Fruit fly (Drosophila melanogaster) whole organism, prepupa: ENCODE results near the gene CG31560.

ENCODE experiments used
- CG10631 ChIP-seq: fragments of 200-800 bp; sonication (Bioruptor generic); optimal IDR thresholded peaks from 2 replicates; lab custom pipeline; 2016; ENCODE audit warnings: missing biosample characterization, missing genetic modification characterization
- CG11762 ChIP-seq: fragments of 200-800 bp; sonication (Bioruptor generic); optimal IDR thresholded peaks from 3 replicates; lab custom pipeline; 2016; ENCODE audit warnings: missing biosample characterization, missing genetic modification characterization; ENCODE audit not compliant: insufficient read depth
- CG11902 ChIP-seq: fragments of 200-800 bp; sonication (Bioruptor generic); optimal IDR thresholded peaks from 3 replicates; lab custom pipeline; 2016; ENCODE audit warnings: missing biosample characterization, missing genetic modification characterization
- CG1621 ChIP-seq: fragments of 200-800 bp; sonication (Bioruptor generic); optimal IDR thresholded peaks from 3 replicates; lab custom pipeline; 2018; ENCODE audit warnings: missing biosample characterization, mild to moderate bottlenecking, missing genetic modification characterization
- CG16779 ChIP-seq: fragments of 200-800 bp; sonication (Bioruptor generic); optimal IDR thresholded peaks from 3 replicates; lab custom pipeline; 2017; ENCODE audit warnings: missing biosample characterization, mild to moderate bottlenecking, missing genetic modification characterization
- CG32006 ChIP-seq: fragments of 200-800 bp; sonication (Bioruptor generic); optimal IDR thresholded peaks from 3 replicates; lab custom pipeline; 2017; ENCODE audit warnings: missing biosample characterization, mild to moderate bottlenecking, missing genetic modification characterization
- CG34406 ChIP-seq: fragments of 200-800 bp; sonication (Bioruptor generic); optimal IDR thresholded peaks from 3 replicates; lab custom pipeline; 2016; ENCODE audit warnings: missing biosample characterization, missing genetic modification characterization
- CG6276 ChIP-seq: fragments of 200-800 bp; sonication (Bioruptor generic); optimal IDR thresholded peaks from 2 replicates; lab custom pipeline; 2017; ENCODE audit warnings: missing biosample characterization, mild to moderate bottlenecking, missing genetic modification characterization
- CG6792 ChIP-seq: fragments of 200-800 bp; sonication (Bioruptor generic); optimal IDR thresholded peaks from 3 replicates; lab custom pipeline; 2016; ENCODE audit warnings: missing biosample characterization, missing genetic modification characterization
- CG6808 ChIP-seq: fragments of 200-800 bp; sonication (Bioruptor generic); optimal IDR thresholded peaks from 3 replicates; lab custom pipeline; 2017; ENCODE audit warnings: missing biosample characterization, missing genetic modification characterization, mild to moderate bottlenecking, moderate library complexity, missing genetic modification reagents
- CG6854 ChIP-seq: fragments of 200-800 bp; sonication (Bioruptor generic); optimal IDR thresholded peaks from 2 replicates; lab custom pipeline; 2017; ENCODE audit warnings: missing biosample characterization, mild to moderate bottlenecking, missing genetic modification characterization
- CG8119 ChIP-seq: fragments of 200-800 bp; sonication (Bioruptor generic); IDR thresholded peaks from 3 replicates; pipeline ENCODE4 v1.3.6; 2022; ENCODE audit warnings: missing biosample characterization, missing genetic modification characterization
- CG8632 ChIP-seq: fragments of 200-800 bp; sonication (Bioruptor generic); optimal IDR thresholded peaks from 3 replicates; lab custom pipeline; 2016; ENCODE audit warnings: missing biosample characterization, missing genetic modification characterization
- CG9139 ChIP-seq: fragments of 200-800 bp; sonication (Bioruptor generic); optimal IDR thresholded peaks from 3 replicates; lab custom pipeline; 2017; ENCODE audit warnings: missing biosample characterization, mild to moderate bottlenecking, missing genetic modification characterization
- Eip75B ChIP-seq: fragments of 200-800 bp; sonication (Bioruptor generic); optimal IDR thresholded peaks from 3 replicates; lab custom pipeline; 2016; ENCODE audit warnings: missing biosample characterization, missing genetic modification characterization
- Eip78C ChIP-seq: fragments of 200-800 bp; sonication (Bioruptor generic); peaks from one replicate; lab custom pipeline; 2016; ENCODE audit warnings: missing biosample characterization, missing genetic modification characterization
- Eip93F ChIP-seq: fragments of 200-800 bp; sonication (Bioruptor generic); optimal IDR thresholded peaks from 2 replicates; lab custom pipeline; 2016; ENCODE audit warnings: missing biosample characterization, mild to moderate bottlenecking, missing genetic modification characterization
- Ets96B ChIP-seq: fragments of 200-800 bp; optimal IDR thresholded peaks from 2 replicates; lab custom pipeline; 2019; ENCODE audit warnings: missing biosample characterization, mild to moderate bottlenecking, missing genetic modification characterization, moderate library complexity
- Gug ChIP-seq: fragments of 200-800 bp; sonication (Bioruptor generic); IDR thresholded peaks from 2 replicates; pipeline ENCODE4 v1.3.6; 2022; ENCODE audit warnings: missing biosample characterization, missing genetic modification characterization
- Hr39 ChIP-seq: fragments of 200-800 bp; sonication (Bioruptor generic); optimal IDR thresholded peaks from 2 replicates; lab custom pipeline; 2016; ENCODE audit warnings: missing biosample characterization, missing genetic modification characterization
- Hr4 ChIP-seq: fragments of 200-800 bp; sonication (Bioruptor generic); optimal IDR thresholded peaks from 3 replicates; lab custom pipeline; 2016; ENCODE audit warnings: missing biosample characterization, missing genetic modification characterization
- Lpt ChIP-seq: fragments of 200-800 bp; sonication (Bioruptor generic); optimal IDR thresholded peaks from 3 replicates; lab custom pipeline; 2016; ENCODE audit warnings: missing biosample characterization, missing genetic modification characterization
- OdsH ChIP-seq: fragments of 200-800 bp; sonication (Bioruptor generic); optimal IDR thresholded peaks from 3 replicates; lab custom pipeline; 2016; ENCODE audit warnings: missing biosample characterization, missing genetic modification characterization
- Sox14 ChIP-seq: fragments of 200-800 bp; sonication (Bioruptor generic); optimal IDR thresholded peaks from 3 replicates; lab custom pipeline; 2016; ENCODE audit warnings: missing biosample characterization, missing genetic modification characterization
- acj6 ChIP-seq: fragments of 200-800 bp; sonication (Bioruptor generic); optimal IDR thresholded peaks from 3 replicates; lab custom pipeline; 2016; ENCODE audit warnings: missing biosample characterization, missing genetic modification characterization
- eg ChIP-seq: fragments of 200-800 bp; sonication (Bioruptor generic); IDR thresholded peaks from 3 replicates; pipeline ENCODE4 v1.3.6; 2022; ENCODE audit warnings: missing biosample characterization, missing genetic modification characterization
- fd59A ChIP-seq: fragments of 200-800 bp; sonication (Bioruptor generic); optimal IDR thresholded peaks from 2 replicates; lab custom pipeline; 2017; ENCODE audit warnings: missing biosample characterization, mild to moderate bottlenecking, missing genetic modification characterization, missing genetic modification reagents
- fd85E ChIP-seq: fragments of 200-800 bp; sonication (Bioruptor generic); optimal IDR thresholded peaks from 3 replicates; lab custom pipeline; 2016; ENCODE audit warnings: missing biosample characterization, missing genetic modification characterization
- fkh ChIP-seq: fragments of 200-800 bp; sonication (Bioruptor generic); optimal IDR thresholded peaks from 3 replicates; lab custom pipeline; 2017; ENCODE audit warnings: missing biosample characterization, mild to moderate bottlenecking, missing genetic modification characterization, moderate library complexity
- lz ChIP-seq: fragments of 200-800 bp; sonication (Bioruptor generic); optimal IDR thresholded peaks from 3 replicates; lab custom pipeline; 2016; ENCODE audit warnings: missing biosample characterization, missing genetic modification characterization
- net ChIP-seq: fragments of 200-800 bp; sonication (Bioruptor generic); optimal IDR thresholded peaks from 3 replicates; lab custom pipeline; 2016; ENCODE audit warnings: missing biosample characterization, missing genetic modification characterization
- pdm3 ChIP-seq: fragments of 200-800 bp; sonication (Bioruptor generic); optimal IDR thresholded peaks from 3 replicates; lab custom pipeline; 2016; ENCODE audit warnings: missing biosample characterization, missing genetic modification characterization
- ss ChIP-seq, 2 experiments: fragments of 200-800 bp; sonication (Bioruptor generic); optimal IDR thresholded peaks; 2 replicates in 1 of 2; 3 replicates in 1 of 2; lab custom pipeline; 2017 to 2018; ENCODE audit warnings: mild to moderate bottlenecking in 2 of 2, missing biosample characterization in 2 of 2, missing genetic modification characterization in 2 of 2, moderate library complexity in 1 of 2
- vri ChIP-seq: fragments of 200-800 bp; sonication (Bioruptor generic); optimal IDR thresholded peaks from 3 replicates; lab custom pipeline; 2016; ENCODE audit warnings: missing biosample characterization, mild to moderate bottlenecking, missing genetic modification characterization

CG31560 gene

DNA sequence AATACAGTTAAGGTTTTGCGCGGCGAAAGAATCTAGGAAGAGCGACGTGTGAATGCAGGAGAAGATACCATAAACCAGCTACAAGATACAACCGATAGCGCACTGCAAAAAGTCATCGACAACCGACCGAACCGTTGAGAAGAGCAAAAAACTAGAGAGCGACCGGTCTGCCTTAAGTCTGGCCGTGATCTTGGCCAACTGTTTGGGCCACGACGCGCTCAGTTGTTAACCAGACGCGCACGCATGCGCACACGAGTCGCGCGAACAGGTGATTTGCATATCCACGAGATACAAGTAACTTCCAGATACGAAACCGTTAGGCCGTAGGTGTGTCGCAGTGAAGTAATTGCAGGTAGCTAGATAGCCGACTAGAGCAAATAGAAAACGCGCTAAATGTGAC is 5.3 kb downstream of the CG31560 start:
- TF ChIP-seq eg (GFP tag; lab: Robert Waterston, UW) (peak; percentile 38; the same call in 1 of the 3 replicates), ss (GFP tag; optimal IDR thresholded peaks at IDR 0.05; lab: Kevin White, UChicago) (peak in 1 of 2 experiments; percentile 66), Eip78C (peak; percentile 55), OdsH (GFP tag; lab: Kevin White, UChicago) (no peak), CG8119 (GFP tag; lab: Robert Waterston, UW) (0 out of 3 replicates have a peak, but pooled peaks have one; percentile 21)

DNA sequence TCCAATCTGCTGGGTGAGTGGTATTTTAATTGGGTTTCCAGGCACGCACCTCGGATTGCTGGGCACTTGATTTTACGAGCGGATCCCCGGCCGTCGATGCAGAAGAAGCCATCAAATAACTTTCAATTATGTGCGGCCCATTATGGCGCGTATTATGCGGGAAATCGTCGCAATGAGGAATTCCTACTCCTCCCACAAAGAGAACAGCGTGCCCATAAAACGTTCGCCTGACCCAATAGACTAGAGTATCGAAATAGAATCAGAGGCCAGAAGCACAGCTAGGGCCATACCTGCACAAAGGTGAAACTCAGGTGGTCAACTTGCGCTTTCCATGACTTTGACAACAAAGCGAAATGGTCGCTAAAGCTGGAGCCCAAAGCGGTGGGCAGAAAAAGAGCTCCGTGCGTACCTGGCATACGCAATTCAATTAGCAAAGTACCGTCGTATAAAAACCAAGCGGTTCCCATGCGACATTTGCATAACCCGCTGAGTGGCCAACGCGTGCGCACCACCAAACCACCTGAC is 20.1 kb downstream of the CG31560 start, which contains the start of gene Osi18:
Gene Osi18, plus strand, starts transcription at position 475 of the 525 bp plus-strand sequence.
- no peak for TF ChIP-seq CG34406 (GFP tag; lab: Kevin White, UChicago)
- no peak for TF ChIP-seq lz (GFP tag; lab: Kevin White, UChicago)
- TF ChIP-seq Sox14 (GFP tag; lab: Kevin White, UChicago): no peak
- TF ChIP-seq net (GFP tag; lab: Kevin White, UChicago): no peak
- no peak for TF ChIP-seq CG6808 (GFP tag; lab: Kevin White, UChicago)
- no peak for TF ChIP-seq Eip78C
- TF ChIP-seq CG6276 (GFP tag; lab: Kevin White, UChicago): no peak
- TF ChIP-seq Ets96B (tag; lab: Kevin White, UChicago): no peak
- no peak for TF ChIP-seq Hr39 (GFP tag; lab: Kevin White, UChicago)
- TF ChIP-seq pdm3 (GFP tag; lab: Kevin White, UChicago): no peak
- no peak for TF ChIP-seq CG6792
- TF ChIP-seq CG1621 (tag; lab: Kevin White, UChicago): no peak
- no peak for TF ChIP-seq fd85E (GFP tag; lab: Kevin White, UChicago)

DNA sequence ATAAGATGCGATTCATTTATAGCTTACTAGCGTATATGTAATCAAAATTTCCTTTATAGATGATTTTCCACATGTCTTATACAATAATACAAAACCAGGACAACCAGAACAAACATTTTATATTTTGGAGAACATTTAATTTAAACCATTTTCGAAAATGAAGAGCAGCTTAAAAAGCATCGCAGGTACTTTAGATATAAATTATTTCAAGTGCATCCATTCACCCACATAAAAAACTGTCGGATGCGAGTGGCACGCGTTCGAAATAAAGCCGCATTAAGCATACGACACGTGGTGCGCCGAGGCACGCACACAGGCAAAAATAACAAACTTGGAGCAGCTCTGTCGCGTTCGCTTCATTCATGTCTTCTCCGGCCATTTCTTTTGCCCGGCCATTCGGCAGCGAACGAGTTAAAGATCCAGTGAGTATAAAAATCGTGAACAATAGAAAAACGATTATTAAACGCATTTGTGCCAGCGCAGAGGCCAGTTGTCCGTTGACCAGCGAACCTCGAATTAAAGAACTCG is 25.2 kb downstream of the CG31560 start, which contains the start of gene Osi19:
Gene Osi19, plus strand, starts transcription at position 457 of the 528 bp plus-strand sequence.
- no peak for TF ChIP-seq Eip93F

DNA sequence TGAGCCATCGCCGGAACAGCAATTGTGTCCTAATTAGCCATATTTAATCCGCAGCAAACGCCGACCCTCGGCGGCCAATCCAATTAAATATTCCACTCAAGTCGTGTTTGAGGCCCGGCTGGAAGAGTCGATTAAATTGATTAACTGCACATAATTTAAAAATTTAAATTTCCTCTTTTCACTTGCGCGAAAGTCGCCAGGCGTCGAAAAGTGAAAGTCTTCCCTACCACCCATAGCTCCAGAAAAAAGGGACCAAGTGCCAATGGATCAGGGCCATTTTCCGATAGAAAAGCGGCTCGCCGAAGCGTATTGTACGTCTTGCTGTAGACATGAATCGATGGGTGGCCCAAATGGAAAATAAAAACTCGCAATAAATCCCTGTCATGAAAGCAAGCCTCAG is 27.6 kb downstream of the CG31560 start:
- no peak for TF ChIP-seq CG9139 (GFP tag; lab: Kevin White, UChicago)
- TF ChIP-seq CG10631 (GFP tag; lab: Kevin White, UChicago): no peak
- no peak for TF ChIP-seq CG11762 (GFP tag; lab: Kevin White, UChicago)
- TF ChIP-seq Lpt (GFP tag; lab: Kevin White, UChicago): no peak
- TF ChIP-seq fkh: no peak
- TF ChIP-seq Gug (GFP tag; lab: Robert Waterston, UW): no peak
- no peak for TF ChIP-seq CG11902 (GFP tag; lab: Kevin White, UChicago)
- TF ChIP-seq Eip78C: no peak
- TF ChIP-seq net (GFP tag; lab: Kevin White, UChicago): no peak
- TF ChIP-seq CG16779: no peak
- TF ChIP-seq CG32006: no peak
- TF ChIP-seq OdsH (GFP tag; lab: Kevin White, UChicago): no peak
- no peak for TF ChIP-seq Hr4

DNA sequence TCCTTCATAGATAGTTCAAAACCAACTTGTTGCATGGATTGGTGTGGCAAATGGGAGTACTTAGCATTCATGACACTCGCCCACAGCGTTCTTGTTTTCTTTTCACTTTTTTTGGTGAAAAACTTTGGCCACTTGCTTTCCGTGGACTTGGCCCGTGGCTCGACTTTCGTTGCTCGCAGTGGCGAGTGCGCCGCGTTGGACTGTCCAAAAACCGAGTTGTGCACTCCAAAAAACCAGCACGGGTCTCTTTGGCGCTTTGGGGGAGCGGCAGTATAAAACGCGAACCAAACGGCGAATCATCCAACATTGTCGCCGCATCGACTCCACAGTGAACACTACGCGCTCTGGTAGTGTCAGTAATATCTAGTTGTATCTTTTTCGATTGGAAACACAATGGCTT is 30.0 kb downstream of the CG31560 start, which contains the start of gene Osi20:
Gene Osi20, plus strand, starts transcription at position 301 of the 400 bp plus-strand sequence.
- TF ChIP-seq fd85E (GFP tag; lab: Kevin White, UChicago): no peak
- TF ChIP-seq CG8632 (GFP tag; lab: Kevin White, UChicago): no peak
- no peak for TF ChIP-seq Hr39 (GFP tag; lab: Kevin White, UChicago)
- TF ChIP-seq fd59A (GFP tag; lab: Kevin White, UChicago): no peak
- TF ChIP-seq CG34406 (GFP tag; lab: Kevin White, UChicago): no peak
- no peak for TF ChIP-seq Lpt (GFP tag; lab: Kevin White, UChicago)
- TF ChIP-seq CG6854 (GFP tag; lab: Kevin White, UChicago): no peak
- no peak for TF ChIP-seq CG10631 (GFP tag; lab: Kevin White, UChicago)
- no peak for TF ChIP-seq acj6 (GFP tag; lab: Kevin White, UChicago)
- no peak for TF ChIP-seq Eip75B (GFP tag; lab: Kevin White, UChicago)
- TF ChIP-seq vri (GFP tag; lab: Kevin White, UChicago): no peak
